Fruit fly (Drosophila melanogaster): ENCODE data around the gene Sfp33A2.

Sfp33A2 gene

dm6 chr2L:11833786-11834185 is 3.7 kb upstream of the Sfp33A2 start, which contains the start of gene CG45011:
Gene CG45011 (plus strand): TSS chr2L:11834086.
- peak; percentile 18 for TF ChIP-seq kay (GFP tag; ENCODE audit: borderline replicate concordance)
- TF ChIP-seq cnc (optimal IDR thresholded peaks at IDR 0.05): no peak

- TF ChIP-seq Mnt (GFP tag; optimal IDR thresholded peaks at IDR 0.05): no peak
- TF ChIP-seq CG7101 (tag; optimal IDR thresholded peaks at IDR 0.05): no peak
- no peak for TF ChIP-seq toe (GFP tag; optimal IDR thresholded peaks at IDR 0.05)
- no peak for TF ChIP-seq Hr96 (GFP tag; optimal IDR thresholded peaks at IDR 0.05)
- no peak for TF ChIP-seq CG33017 (tag; optimal IDR thresholded peaks at IDR 0.05)
- TF ChIP-seq tj (GFP tag; optimal IDR thresholded peaks at IDR 0.05): no peak
- no peak for TF ChIP-seq Crg-1 (GFP tag; optimal IDR thresholded peaks at IDR 0.05)
Observed at dm6 chr2L:11834308-11834707, 3.2 kb upstream of the Sfp33A2 start, which contains the start of gene CG45012. Gene CG45012 (plus strand): TSS chr2L:11834608.

dm6 chr2L:11836943-11837342 is 570 bp upstream of the Sfp33A2 start, which contains the start of gene Sfp33A4:
Gene Sfp33A4 (plus strand): TSS chr2L:11837243.
- TF ChIP-seq CG1620 (GFP tag; optimal IDR thresholded peaks at IDR 0.05) (no peak), CG33017 (tag; optimal IDR thresholded peaks at IDR 0.05) (no peak), CG5204 (GFP tag; optimal IDR thresholded peaks at IDR 0.05) (no peak), bab1 (GFP tag; optimal IDR thresholded peaks at IDR 0.05) (no peak), CG14711 (tag; optimal IDR thresholded peaks at IDR 0.05) (no peak), Mnt (GFP tag; optimal IDR thresholded peaks at IDR 0.05) (no peak), toe (GFP tag; optimal IDR thresholded peaks at IDR 0.05) (no peak), CG7101 (tag; optimal IDR thresholded peaks at IDR 0.05) (no peak), CG7045 (GFP tag; optimal IDR thresholded peaks at IDR 0.05) (no peak), tj (GFP tag; optimal IDR thresholded peaks at IDR 0.05) (no peak), CG12768 (GFP tag; optimal IDR thresholded peaks at IDR 0.05) (no peak), Hr96 (GFP tag; optimal IDR thresholded peaks at IDR 0.05) (no peak), cnc (optimal IDR thresholded peaks at IDR 0.05) (no peak), CG11617 (GFP tag; optimal IDR thresholded peaks at IDR 0.05) (no peak), cic (GFP tag; optimal IDR thresholded peaks at IDR 0.05) (no peak)

dm6 chr2L:11839612-11840011 is 2.1 kb downstream of the Sfp33A2 start, which contains the start of gene Sfp33A3:
Gene Sfp33A3 (plus strand): TSS chr2L:11839912.
- TF ChIP-seq CG12768 (GFP tag; optimal IDR thresholded peaks at IDR 0.05) (no peak), ovo (GFP tag; optimal IDR thresholded peaks at IDR 0.05) (no peak), CG5204 (GFP tag; optimal IDR thresholded peaks at IDR 0.05) (no peak), kay (GFP tag; ENCODE audit: borderline replicate concordance) (no peak), pad (GFP tag; optimal IDR thresholded peaks at IDR 0.05) (no peak), cic (GFP tag; optimal IDR thresholded peaks at IDR 0.05) (no peak), cnc (optimal IDR thresholded peaks at IDR 0.05) (no peak), toe (GFP tag; optimal IDR thresholded peaks at IDR 0.05) (no peak), Crg-1 (GFP tag; optimal IDR thresholded peaks at IDR 0.05) (no peak), CG33017 (tag; optimal IDR thresholded peaks at IDR 0.05) (no peak), CG14711 (tag; optimal IDR thresholded peaks at IDR 0.05) (no peak)

- TF ChIP-seq cic (GFP tag; optimal IDR thresholded peaks at IDR 0.05): no peak
- no peak for TF ChIP-seq CG14711 (tag; optimal IDR thresholded peaks at IDR 0.05)
- TF ChIP-seq CG7045 (GFP tag; optimal IDR thresholded peaks at IDR 0.05): no peak
- no peak for TF ChIP-seq CG12768 (GFP tag; optimal IDR thresholded peaks at IDR 0.05)
- no peak for TF ChIP-seq toe (GFP tag; optimal IDR thresholded peaks at IDR 0.05)
- no peak for TF ChIP-seq CG33017 (tag; optimal IDR thresholded peaks at IDR 0.05)
- no peak for TF ChIP-seq Hr96 (GFP tag; optimal IDR thresholded peaks at IDR 0.05)
- no peak for TF ChIP-seq cnc (optimal IDR thresholded peaks at IDR 0.05)
- TF ChIP-seq pad (GFP tag; optimal IDR thresholded peaks at IDR 0.05): no peak
- TF ChIP-seq CG1620 (GFP tag; optimal IDR thresholded peaks at IDR 0.05): no peak
- TF ChIP-seq Clk (GFP tag; optimal IDR thresholded peaks at IDR 0.05): no peak
- no peak for TF ChIP-seq Mnt (GFP tag; optimal IDR thresholded peaks at IDR 0.05)
- TF ChIP-seq CG11617 (GFP tag; optimal IDR thresholded peaks at IDR 0.05): no peak
- TF ChIP-seq Crg-1 (GFP tag; optimal IDR thresholded peaks at IDR 0.05): no peak
Observed at dm6 chr2L:11840391-11840790, 2.9 kb downstream of the Sfp33A2 start, which contains the start of gene CG31704. Gene CG31704 (plus strand): TSS chr2L:11840691.

dm6 chr2L:11841538-11841937 is 4.0 kb downstream of the Sfp33A2 start:
- TF ChIP-seq cnc (optimal IDR thresholded peaks at IDR 0.05) (no peak), Hr96 (GFP tag; optimal IDR thresholded peaks at IDR 0.05) (peak; percentile 4), CG11617 (GFP tag; optimal IDR thresholded peaks at IDR 0.05) (no peak), CG7045 (GFP tag; optimal IDR thresholded peaks at IDR 0.05) (peak; percentile 6), ovo (GFP tag; optimal IDR thresholded peaks at IDR 0.05) (no peak), toe (GFP tag; optimal IDR thresholded peaks at IDR 0.05) (no peak), CG33017 (tag; optimal IDR thresholded peaks at IDR 0.05) (peak; percentile 45), kay (GFP tag; ENCODE audit: borderline replicate concordance) (peak; percentile 95), CG12768 (GFP tag; optimal IDR thresholded peaks at IDR 0.05) (peak; percentile 32), CG5204 (GFP tag; optimal IDR thresholded peaks at IDR 0.05) (peak; percentile 32), pad (GFP tag; optimal IDR thresholded peaks at IDR 0.05) (no peak)
